Fruit fly (Drosophila melanogaster) whole organism, embryonic: ENCODE measurements around the gene Ufd4.

ENCODE experiments used
- Aef1 ChIP-seq: fragments of 200-800 bp; sonication (Bioruptor generic); IDR thresholded peaks from 3 replicates; pipeline ENCODE4 v1.3.6; 2022; ENCODE audit warnings: missing biosample characterization, missing genetic modification characterization
- Asciz ChIP-seq: fragments of 200-800 bp; sonication (Bioruptor generic); optimal IDR thresholded peaks from 2 replicates; lab custom pipeline; 2017; ENCODE audit warnings: missing biosample characterization, mild to moderate bottlenecking, missing genetic modification characterization, missing genetic modification reagents
- CG1024 ChIP-seq: fragments of 200-800 bp; sonication (Bioruptor generic); IDR thresholded peaks from 2 replicates; pipeline ENCODE4 v1.3.6; 2022; ENCODE audit warnings: missing biosample characterization, missing genetic modification characterization
- CG10274 ChIP-seq: fragments of 200-800 bp; sonication (Bioruptor generic); optimal IDR thresholded peaks from 3 replicates; lab custom pipeline; 2017; ENCODE audit warnings: missing biosample characterization, mild to moderate bottlenecking, missing genetic modification characterization
- CG10979 ChIP-seq: fragments of 200-800 bp; sonication (Bioruptor generic); optimal IDR thresholded peaks from 2 replicates; lab custom pipeline; 2018; ENCODE audit warnings: missing biosample characterization, mild to moderate bottlenecking, missing genetic modification characterization, moderate library complexity
- CG11093 ChIP-seq: fragments of 200-800 bp; sonication (Bioruptor generic); IDR thresholded peaks from 3 replicates; pipeline ENCODE4 v1.3.6; 2022; ENCODE audit warnings: missing biosample characterization, missing genetic modification characterization
- CG17359 ChIP-seq: fragments of 200-800 bp; sonication (Bioruptor generic); optimal IDR thresholded peaks from 3 replicates; lab custom pipeline; 2018; ENCODE audit warnings: missing biosample characterization, mild to moderate bottlenecking, missing genetic modification characterization, moderate library complexity
- CG17829 ChIP-seq: fragments of 200-800 bp; optimal IDR thresholded peaks from 2 replicates; lab custom pipeline; 2019; ENCODE audit warnings: missing biosample characterization, mild to moderate bottlenecking, missing genetic modification characterization, moderate library complexity
- CG18011 ChIP-seq: fragments of 200-800 bp; sonication (Bioruptor generic); optimal IDR thresholded peaks from 2 replicates; lab custom pipeline; 2017; ENCODE audit warnings: missing biosample characterization, missing genetic modification characterization, mild to moderate bottlenecking, moderate library complexity, missing genotype
- CG30403 ChIP-seq: fragments of 200-800 bp; sonication (Bioruptor generic); optimal IDR thresholded peaks from 3 replicates; lab custom pipeline; 2016; ENCODE audit warnings: missing biosample characterization, missing genetic modification characterization
- CG33213 ChIP-seq: fragments of 200-800 bp; sonication (Bioruptor generic); optimal IDR thresholded peaks from 3 replicates; lab custom pipeline; 2016; ENCODE audit warnings: missing biosample characterization, missing genetic modification characterization
- CG34422 ChIP-seq: fragments of 200-800 bp; sonication (Bioruptor generic); IDR thresholded peaks from 3 replicates; pipeline ENCODE4 v1.3.6; 2022; ENCODE audit warnings: missing biosample characterization, missing genetic modification characterization
- CG4730 ChIP-seq: fragments of 200-800 bp; sonication (Bioruptor generic); IDR thresholded peaks from 2 replicates; pipeline ENCODE4 v1.3.6; 2022; ENCODE audit warnings: missing biosample characterization, missing genetic modification characterization
- CG6254 ChIP-seq: fragments of 200-800 bp; sonication (Bioruptor generic); optimal IDR thresholded peaks from 3 replicates; lab custom pipeline; 2017; ENCODE audit warnings: mild to moderate bottlenecking, missing biosample characterization, missing genetic modification reagents, missing genetic modification characterization
- CG7963 ChIP-seq: fragments of 200-800 bp; sonication (Bioruptor generic); IDR thresholded peaks from 3 replicates; pipeline ENCODE4 v1.3.6; 2022; ENCODE audit warnings: missing biosample characterization, missing genetic modification characterization; ENCODE audit not compliant: partially characterized antibody
- CG8388 ChIP-seq: fragments of 200-800 bp; sonication (Bioruptor generic); optimal IDR thresholded peaks from 2 replicates; lab custom pipeline; 2019; ENCODE audit warnings: missing biosample characterization, mild to moderate bottlenecking, missing genetic modification characterization, moderate library complexity
- Chrac-16 ChIP-seq: fragments of 200-800 bp; sonication (Bioruptor generic); optimal IDR thresholded peaks from 3 replicates; lab custom pipeline; 2016; ENCODE audit warnings: missing biosample characterization, missing genetic modification characterization
- Dad ChIP-seq: fragments of 200-800 bp; sonication (Bioruptor generic); optimal IDR thresholded peaks from 3 replicates; lab custom pipeline; 2016; ENCODE audit warnings: missing biosample characterization, missing genetic modification characterization
- Doc3 ChIP-seq: fragments of 200-800 bp; sonication (Bioruptor generic); IDR thresholded peaks from 3 replicates; pipeline ENCODE4 v1.3.6; 2022; ENCODE audit warnings: missing biosample characterization, missing genetic modification characterization; ENCODE audit not compliant: partially characterized antibody
- Dp ChIP-seq: fragments of 200-800 bp; sonication (Bioruptor generic); optimal IDR thresholded peaks from 2 replicates; lab custom pipeline; 2018; ENCODE audit warnings: missing biosample characterization, mild to moderate bottlenecking, missing genetic modification characterization, moderate library complexity
- HmgZ ChIP-seq: fragments of 200-800 bp; sonication (Bioruptor generic); optimal IDR thresholded peaks from 2 replicates; lab custom pipeline; 2018; ENCODE audit warnings: missing biosample characterization, mild to moderate bottlenecking, missing genetic modification characterization
- Hr78 ChIP-seq, 2 experiments: fragments of 200-800 bp in 1 of 2; fragments of >200 bp in 1 of 2; sonication (Bioruptor generic) in 1 of 2; optimal IDR thresholded peaks; 2 replicates each; lab custom pipeline; 2017 to 2019; ENCODE audit warnings: missing biosample characterization in 2 of 2, missing genetic modification characterization in 2 of 2, mild to moderate bottlenecking in 1 of 2, moderate library complexity in 1 of 2
- Lim3 ChIP-seq: fragments of 200-800 bp; sonication (Bioruptor generic); IDR thresholded peaks from 2 replicates; pipeline ENCODE4 v1.3.6; 2022; ENCODE audit warnings: missing biosample characterization, missing genetic modification characterization
- Med ChIP-seq: fragments of 200-800 bp; sonication (Bioruptor generic); peaks from one replicate; lab custom pipeline; 2016; ENCODE audit warnings: missing biosample characterization, missing genetic modification characterization, mild to moderate bottlenecking, inconsistent platforms, moderate library complexity
- Meics ChIP-seq: fragments of 200-800 bp; sonication (Bioruptor generic); optimal IDR thresholded peaks from 2 replicates; lab custom pipeline; 2017; ENCODE audit warnings: missing biosample characterization, mild to moderate bottlenecking, missing genetic modification characterization
- Nf-YB ChIP-seq: fragments of 200-800 bp; sonication (Bioruptor generic); optimal IDR thresholded peaks from 3 replicates; lab custom pipeline; 2019; ENCODE audit warnings: missing biosample characterization, mild to moderate bottlenecking, missing genetic modification characterization, moderate library complexity
- Ptx1 ChIP-seq: fragments of 200-800 bp; sonication (Bioruptor generic); IDR thresholded peaks from 2 replicates; pipeline ENCODE4 v1.3.6; 2022; ENCODE audit warnings: missing biosample characterization, missing genetic modification characterization
- Sin3A ChIP-seq: fragments of >200 bp; optimal IDR thresholded peaks from 2 replicates; lab custom pipeline; 2018
- Sox100B ChIP-seq: fragments of 200-800 bp; sonication (Bioruptor generic); optimal IDR thresholded peaks from 3 replicates; lab custom pipeline; 2018; ENCODE audit warnings: missing biosample characterization, mild to moderate bottlenecking, missing genetic modification characterization
- amos ChIP-seq: fragments of 200-800 bp; sonication (Bioruptor generic); IDR thresholded peaks from 2 replicates; pipeline ENCODE4 v1.3.6; 2022; ENCODE audit warnings: missing biosample characterization, missing genetic modification characterization; ENCODE audit not compliant: partially characterized antibody
- ara ChIP-seq: fragments of 200-800 bp; sonication (Bioruptor generic); IDR thresholded peaks from 2 replicates; pipeline ENCODE4 v1.3.6; 2022; ENCODE audit warnings: missing biosample characterization, missing genetic modification characterization
- bowl ChIP-seq: fragments of 200-800 bp; sonication (Bioruptor generic); IDR thresholded peaks from 2 replicates; pipeline ENCODE4 v1.3.6; 2022; ENCODE audit warnings: missing biosample characterization, missing genetic modification characterization
- cato ChIP-seq: fragments of 200-800 bp; sonication (Bioruptor generic); optimal IDR thresholded peaks from 2 replicates; lab custom pipeline; 2016; ENCODE audit warnings: missing biosample characterization, missing genetic modification characterization, borderline replicate concordance
- chn ChIP-seq: fragments of 200-800 bp; sonication (Bioruptor generic); optimal IDR thresholded peaks from 2 replicates; lab custom pipeline; 2016; ENCODE audit warnings: missing biosample characterization, missing genetic modification characterization
- crp ChIP-seq, 2 experiments: fragments of 200-800 bp; sonication (Bioruptor generic); optimal IDR thresholded peaks; 2 replicates in 1 of 2; 3 replicates in 1 of 2; lab custom pipeline; 2017; ENCODE audit warnings: missing biosample characterization in 2 of 2, missing genetic modification characterization in 2 of 2, mild to moderate bottlenecking in 1 of 2, moderate library complexity in 1 of 2
- dm ChIP-seq: fragments of 200-800 bp; sonication (Bioruptor generic); optimal IDR thresholded peaks from 3 replicates; lab custom pipeline; 2016; ENCODE audit warnings: missing biosample characterization, missing genetic modification characterization
- dpn ChIP-seq, 2 experiments: fragments of 200-800 bp; sonication (Bioruptor generic); optimal IDR thresholded peaks; 3 replicates each; lab custom pipeline; 2016; ENCODE audit warnings: missing biosample characterization in 2 of 2, missing genetic modification characterization in 2 of 2
- gfzf ChIP-seq: fragments of 200-800 bp; sonication (Bioruptor generic); optimal IDR thresholded peaks from 2 replicates; lab custom pipeline; 2016; ENCODE audit warnings: missing biosample characterization, mild to moderate bottlenecking, missing genetic modification characterization, moderate library complexity
- her ChIP-seq: fragments of 200-800 bp; sonication (Bioruptor generic); optimal IDR thresholded peaks from 2 replicates; lab custom pipeline; 2016; ENCODE audit warnings: missing biosample characterization, missing genetic modification characterization
- insv ChIP-seq, 2 experiments: fragments of 200-800 bp; sonication (Bioruptor generic); optimal IDR thresholded peaks; 3 replicates each; lab custom pipeline; 2016 to 2018; ENCODE audit warnings: missing biosample characterization in 2 of 2, missing genetic modification characterization in 2 of 2
- jing ChIP-seq: fragments of 200-800 bp; sonication (Bioruptor generic); optimal IDR thresholded peaks from 2 replicates; lab custom pipeline; 2018; ENCODE audit warnings: missing biosample characterization, mild to moderate bottlenecking, missing genetic modification characterization
- lov ChIP-seq, 2 experiments: fragments of 200-800 bp in 1 of 2; fragments of >200 bp in 1 of 2; sonication (Bioruptor generic) in 1 of 2; IDR thresholded peaks in 1 of 2; optimal IDR thresholded peaks in 1 of 2; 2 replicates in 1 of 2; 3 replicates in 1 of 2; pipeline versions ENCODE4 v1.3.6 to Lab custom; 2017 to 2022; ENCODE audit warnings: missing biosample characterization in 1 of 2, missing genetic modification characterization in 1 of 2
- pros ChIP-seq: fragments of 200-800 bp; sonication (Bioruptor generic); optimal IDR thresholded peaks from 3 replicates; lab custom pipeline; 2019; ENCODE audit warnings: missing biosample characterization, mild to moderate bottlenecking, missing genetic modification characterization, moderate library complexity
- repo ChIP-seq: fragments of 200-800 bp; sonication (Bioruptor generic); optimal IDR thresholded peaks from 2 replicates; lab custom pipeline; 2016; ENCODE audit warnings: missing biosample characterization, missing genetic modification characterization
- row ChIP-seq: fragments of 200-800 bp; sonication (Bioruptor generic); IDR thresholded peaks from 3 replicates; pipeline ENCODE4 v1.3.6; 2022; ENCODE audit warnings: missing biosample characterization, missing genetic modification characterization
- so ChIP-seq: fragments of 200-800 bp; sonication (Bioruptor generic); IDR thresholded peaks from 3 replicates; pipeline ENCODE4 v1.3.6; 2022; ENCODE audit warnings: missing biosample characterization, missing genetic modification characterization
- sr ChIP-seq: fragments of 200-800 bp; sonication (Bioruptor generic); IDR thresholded peaks from 3 replicates; pipeline ENCODE4 v1.3.6; 2022; ENCODE audit warnings: missing biosample characterization, missing genetic modification characterization
- ssp ChIP-seq: fragments of 200-800 bp; sonication (Bioruptor generic); IDR thresholded peaks from 2 replicates; pipeline ENCODE4 v1.3.6; 2022; ENCODE audit warnings: missing biosample characterization, missing genetic modification characterization
- wek ChIP-seq: fragments of 200-800 bp; sonication (Bioruptor generic); optimal IDR thresholded peaks from 3 replicates; lab custom pipeline; 2018; ENCODE audit warnings: missing biosample characterization, mild to moderate bottlenecking, missing genetic modification characterization, moderate library complexity
- wor ChIP-seq: fragments of 200-800 bp; sonication (Bioruptor generic); IDR thresholded peaks from 2 replicates; pipeline ENCODE4 v1.3.6; 2022; ENCODE audit warnings: missing biosample characterization, missing genetic modification characterization
- zfh2 ChIP-seq: fragments of 200-800 bp; sonication (Bioruptor generic); optimal IDR thresholded peaks from 2 replicates; lab custom pipeline; 2016; ENCODE audit warnings: missing biosample characterization, missing genetic modification characterization

Gene Ufd4

dm6 chr2L:10303786-10304185 lies 11.6 kb upstream of the Ufd4 start, which contains the start of gene nmd (continued):
- TF ChIP-seq CG17359 (no peak), zfh2 (GFP tag; lab: Kevin White, UChicago) (no peak), insv (GFP tag; optimal IDR thresholded peaks at IDR 0.05; lab: Kevin White, UChicago) (no peak), lov (optimal IDR thresholded peaks at IDR 0.05; lab: Kevin White, UChicago) (no peak), lov (GFP tag; IDR thresholded peaks at IDR 0.05; lab: Robert Waterston, UW) (no peak), bowl (no peak), repo (GFP tag; lab: Kevin White, UChicago) (no peak), Chrac-16 (GFP tag; lab: Kevin White, UChicago) (peak; percentile 12), Doc3 (no peak), sr (no peak), Aef1 (GFP tag; lab: Robert Waterston, UW) (no peak), CG10979 (tag; lab: Kevin White, UChicago) (peak; percentile 7), dm (GFP tag; lab: Kevin White, UChicago) (peak; percentile 45), gfzf (peak; percentile 86), CG7963 (no peak), so (GFP tag; lab: Robert Waterston, UW) (no peak), CG8388 (GFP tag; lab: Kevin White, UChicago) (no peak), wek (no peak), her (no peak), jing (GFP tag; lab: Kevin White, UChicago) (no peak), Ptx1 (GFP tag; lab: Robert Waterston, UW) (0 out of 2 replicates have a peak, but pooled peaks have one; percentile 13), CG33213 (GFP tag; lab: Kevin White, UChicago) (peak; percentile 49), CG18011 (GFP tag; lab: Kevin White, UChicago) (no peak), Dad (GFP tag; lab: Kevin White, UChicago) (no peak), ara (GFP tag; lab: Robert Waterston, UW) (no peak), Sin3A (lab: Kevin White, UChicago) (peak; percentile 35), cato (no peak), CG34422 (GFP tag; lab: Robert Waterston, UW) (no peak), Asciz (GFP tag; lab: Kevin White, UChicago) (no peak), ssp (GFP tag; lab: Robert Waterston, UW) (no peak), CG11093 (GFP tag; lab: Robert Waterston, UW) (no peak), Med (GFP tag; lab: Kevin White, UChicago) (no peak), HmgZ (peak; percentile 19), Sox100B (no peak), CG6254 (no peak), Dp (GFP tag; lab: Kevin White, UChicago) (peak; percentile 29), dpn (GFP tag; optimal IDR thresholded peaks at IDR 0.05; lab: Kevin White, UChicago) (peak in 1 of 2 experiments; percentile 12), CG4730 (no peak), CG30403 (GFP tag; lab: Kevin White, UChicago) (peak; percentile 21), crp (GFP tag; optimal IDR thresholded peaks at IDR 0.05; lab: Kevin White, UChicago) (no peak), pros (GFP tag; lab: Kevin White, UChicago) (no peak), CG1024 (GFP tag; lab: Robert Waterston, UW) (no peak), Hr78 (GFP tag; optimal IDR thresholded peaks at IDR 0.05; lab: Kevin White, UChicago) (no peak), Lim3 (no peak), chn (GFP tag; lab: Kevin White, UChicago) (no peak), row (GFP tag; lab: Robert Waterston, UW) (peak; percentile 81), wor (GFP tag; lab: Robert Waterston, UW) (no peak), CG10274 (GFP tag; lab: Kevin White, UChicago) (no peak), amos (GFP tag; lab: Robert Waterston, UW) (no peak; the same call in 1 of the 2 replicates), CG17829 (peak; percentile 13), Nf-YB (GFP tag; lab: Kevin White, UChicago) (no peak), Meics (no peak)
